Fruit fly (Drosophila melanogaster): Measurements from ENCODE around the gene Nplp4.

Nplp4 gene

DNA sequence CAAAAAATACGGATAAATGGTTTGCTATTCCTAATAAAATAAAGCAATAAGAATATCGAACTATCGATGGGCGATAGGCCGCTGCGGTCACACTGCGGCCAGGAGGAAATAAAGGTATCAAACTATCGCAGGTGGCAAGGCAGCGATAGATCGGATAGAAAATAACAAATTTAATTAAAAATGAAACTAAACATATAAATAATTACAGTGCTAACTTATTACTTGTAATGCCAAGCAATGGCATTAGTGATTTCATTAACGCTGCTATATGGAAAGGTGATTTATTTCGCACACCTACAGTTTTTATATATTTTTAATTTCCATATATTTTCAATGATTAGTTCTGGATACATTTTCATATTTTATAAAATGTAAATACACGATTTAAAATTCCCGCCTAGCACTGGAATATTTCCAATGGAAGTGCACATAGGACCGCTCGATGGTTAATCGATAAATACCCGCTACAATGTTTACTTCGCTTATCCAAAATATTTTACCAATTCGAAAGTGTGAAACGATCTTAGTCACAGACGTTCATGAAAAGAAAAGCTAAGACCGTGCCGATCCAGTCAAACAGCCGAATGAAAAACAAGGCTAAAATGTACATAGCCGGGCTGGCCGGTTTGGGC lies 27.4 kb upstream of the Nplp4 start, which contains the start of the genes CG15356 and CG15362 (continued):
- peak; percentile 96 for TF ChIP-seq Elba2 (GFP tag; optimal IDR thresholded peaks at IDR 0.05)
- no peak for TF ChIP-seq Antp (GFP tag; optimal IDR thresholded peaks at IDR 0.05)
- TF ChIP-seq CG10274 (GFP tag; optimal IDR thresholded peaks at IDR 0.05): no peak
- peak; percentile 43 for TF ChIP-seq lbe (GFP tag; optimal IDR thresholded peaks at IDR 0.05)
- no peak for TF ChIP-seq pfk (GFP tag; optimal IDR thresholded peaks at IDR 0.05)
- no peak for TF ChIP-seq nau (GFP tag; optimal IDR thresholded peaks at IDR 0.05)
- peak; percentile 22 for TF ChIP-seq CG13296 (GFP tag; optimal IDR thresholded peaks at IDR 0.05)
- no peak for TF ChIP-seq bigmax (GFP tag; optimal IDR thresholded peaks at IDR 0.05)
- TF ChIP-seq CG31388 (GFP tag; optimal IDR thresholded peaks at IDR 0.05): no peak
- TF ChIP-seq CG18262 (tag; optimal IDR thresholded peaks at IDR 0.05): peak; percentile 34
- TF ChIP-seq CG16779 (GFP tag; IDR thresholded peaks at IDR 0.05): no peak
- TF ChIP-seq CG12942 (GFP tag; optimal IDR thresholded peaks at IDR 0.05): no peak
- peak; percentile 2 for TF ChIP-seq CG1602 (GFP tag; optimal IDR thresholded peaks at IDR 0.05)
- peak; percentile 65 for TF ChIP-seq CG15514 (GFP tag; optimal IDR thresholded peaks at IDR 0.05)
- no peak for TF ChIP-seq esg (GFP tag; conservative IDR thresholded peaks at IDR 0.05)
- peak; percentile 31 for TF ChIP-seq CG8924 (tag; optimal IDR thresholded peaks at IDR 0.05)
- peak; percentile 99 for TF ChIP-seq knrl (GFP tag; IDR thresholded peaks at IDR 0.05; ENCODE audit: partially characterized antibody)
- TF ChIP-seq CG12659 (GFP tag; optimal IDR thresholded peaks at IDR 0.05): peak; percentile 83
- peak; percentile 78 for TF ChIP-seq row (GFP tag; IDR thresholded peaks at IDR 0.05)
- no peak for TF ChIP-seq Taf1 (GFP tag; IDR thresholded peaks at IDR 0.05)
- TF ChIP-seq dan (GFP tag; IDR thresholded peaks at IDR 0.05): no peak
- no peak for TF ChIP-seq CG15073 (GFP tag; optimal IDR thresholded peaks at IDR 0.05)
- peak; percentile 98 for TF ChIP-seq BEAF-32 (GFP tag; optimal IDR thresholded peaks at IDR 0.05)
- no peak for TF ChIP-seq CG4707 (GFP tag; optimal IDR thresholded peaks at IDR 0.05)
- TF ChIP-seq Ada2b (GFP tag; IDR thresholded peaks at IDR 0.05): no peak
- TF ChIP-seq CG2116 (GFP tag; optimal IDR thresholded peaks at IDR 0.05): peak; percentile 80
- TF ChIP-seq salm (tag; optimal IDR thresholded peaks at IDR 0.05): no peak
- no peak for TF ChIP-seq CG9437 (GFP tag; optimal IDR thresholded peaks at IDR 0.05)
- TF ChIP-seq Hmr (GFP tag; optimal IDR thresholded peaks at IDR 0.05): no peak
- peak; percentile 40 for TF ChIP-seq lilli (GFP tag; optimal IDR thresholded peaks at IDR 0.05)
- TF ChIP-seq abd-A (tag; optimal IDR thresholded peaks at IDR 0.05): no peak
- TF ChIP-seq zf30C (GFP tag; optimal IDR thresholded peaks at IDR 0.05): no peak
- TF ChIP-seq CoRest (tag; optimal IDR thresholded peaks at IDR 0.05): peak; percentile 46
- TF ChIP-seq CG8089 (GFP tag; optimal IDR thresholded peaks at IDR 0.05): no peak
- no peak for TF ChIP-seq cwo (GFP tag; optimal IDR thresholded peaks at IDR 0.05)
- peak; percentile 98 for TF ChIP-seq HLH4C (GFP tag; IDR thresholded peaks at IDR 0.05; ENCODE audit: partially characterized antibody)
- no peak for TF ChIP-seq CG7372 (GFP tag; IDR thresholded peaks at IDR 0.05)
- peak; percentile 5 for TF ChIP-seq CG10147 (GFP tag; optimal IDR thresholded peaks at IDR 0.05)
- TF ChIP-seq wor (GFP tag; IDR thresholded peaks at IDR 0.05): no peak
- TF ChIP-seq BtbVII (GFP tag; optimal IDR thresholded peaks at IDR 0.05): peak; percentile 17
- TF ChIP-seq CG9797 (GFP tag; optimal IDR thresholded peaks at IDR 0.05): peak; percentile 82
- no peak for TF ChIP-seq CG1792 (GFP tag; optimal IDR thresholded peaks at IDR 0.05)
- TF ChIP-seq h (optimal IDR thresholded peaks at IDR 0.05): no peak
- TF ChIP-seq dpn (GFP tag; optimal IDR thresholded peaks at IDR 0.05): peak; percentile 36 to 49
- peak; percentile 100 for TF ChIP-seq hb (GFP tag; IDR thresholded peaks at IDR 0.05; ENCODE audit: partially characterized antibody)
- TF ChIP-seq seq (GFP tag; IDR thresholded peaks at IDR 0.05): no peak
- peak; percentile 59; the same call in 1 of the 3 replicates for TF ChIP-seq jigr1 (GFP tag; IDR thresholded peaks at IDR 0.05)
- TF ChIP-seq unc-4 (GFP tag; IDR thresholded peaks at IDR 0.05; ENCODE audit: partially characterized antibody): peak; percentile 99
- no peak for TF ChIP-seq Eip74EF (GFP tag; optimal IDR thresholded peaks at IDR 0.05)

Data from whole organism, embryonic.